Fruit fly (Drosophila melanogaster) whole organism, adult: Measurements from ENCODE around the gene mal.

Experiments used
- CG11617 ChIP-seq: fragments of 200-800 bp; sonication (Bioruptor generic); optimal IDR thresholded peaks from 2 replicates; lab custom pipeline; 2017; ENCODE audit warnings: mild to moderate bottlenecking, missing biosample characterization, missing genetic modification reagents, missing genetic modification characterization
- CG12768 ChIP-seq: fragments of 200-800 bp; sonication (Bioruptor generic); optimal IDR thresholded peaks from 2 replicates; lab custom pipeline; 2017; ENCODE audit warnings: missing biosample characterization, missing genetic modification characterization, mild to moderate bottlenecking, moderate library complexity, missing genetic modification reagents
- CG33017 ChIP-seq: fragments of 200-800 bp; sonication (Bioruptor generic); optimal IDR thresholded peaks from 2 replicates; lab custom pipeline; 2018; ENCODE audit warnings: missing biosample characterization, mild to moderate bottlenecking, missing genetic modification characterization, moderate library complexity
- CG7101 ChIP-seq: fragments of 200-800 bp; sonication (Bioruptor generic); optimal IDR thresholded peaks from 2 replicates; lab custom pipeline; 2018; ENCODE audit warnings: missing biosample characterization, mild to moderate bottlenecking, missing genetic modification characterization, moderate library complexity
- Crg-1 ChIP-seq: fragments of 200-800 bp; sonication (Bioruptor generic); optimal IDR thresholded peaks from 2 replicates; lab custom pipeline; 2016; ENCODE audit warnings: missing biosample characterization, missing genetic modification characterization
- bab1 ChIP-seq: fragments of 200-800 bp; sonication (Bioruptor generic); optimal IDR thresholded peaks from 3 replicates; lab custom pipeline; 2019; ENCODE audit warnings: missing biosample characterization, mild to moderate bottlenecking, missing genetic modification characterization, moderate library complexity
- cic ChIP-seq: fragments of 200-800 bp; sonication (Bioruptor generic); optimal IDR thresholded peaks from 2 replicates; lab custom pipeline; 2017; ENCODE audit warnings: missing biosample characterization, mild to moderate bottlenecking, missing genetic modification characterization, moderate library complexity
- cnc ChIP-seq, 2 experiments: fragments of >200 bp; optimal IDR thresholded peaks; 2 replicates each; lab custom pipeline; 2017
- kay ChIP-seq: fragments of 200-800 bp; sonication (Bioruptor generic); peaks from one replicate; lab custom pipeline; 2016; ENCODE audit warnings: missing biosample characterization, missing genetic modification characterization, borderline replicate concordance
- ovo ChIP-seq: fragments of 200-800 bp; sonication (Bioruptor generic); optimal IDR thresholded peaks from 2 replicates; lab custom pipeline; 2016; ENCODE audit warnings: missing biosample characterization, missing genetic modification characterization
- pad ChIP-seq: fragments of 200-800 bp; sonication (Bioruptor generic); optimal IDR thresholded peaks from 3 replicates; lab custom pipeline; 2017; ENCODE audit warnings: missing biosample characterization, missing genetic modification characterization, mild to moderate bottlenecking, moderate library complexity, missing genetic modification reagents
- toe ChIP-seq: fragments of 200-800 bp; sonication (Bioruptor generic); optimal IDR thresholded peaks from 2 replicates; lab custom pipeline; 2016; ENCODE audit warnings: missing biosample characterization, missing genetic modification characterization

dm6 chrX:20419313-20419712 is 10.2 kb upstream of the mal start, which contains the start of gene Obp19d:
- TF ChIP-seq toe (GFP tag; lab: Kevin White, UChicago) (no peak), kay (GFP tag; lab: Kevin White, UChicago) (no peak), pad (GFP tag; lab: Kevin White, UChicago) (no peak), CG7101 (tag; lab: Kevin White, UChicago) (no peak), CG33017 (tag; lab: Kevin White, UChicago) (no peak), CG11617 (no peak), cnc (optimal IDR thresholded peaks at IDR 0.05; lab: Kevin White, UChicago) (no peak), bab1 (GFP tag; lab: Kevin White, UChicago) (no peak), ovo (GFP tag; lab: Kevin White, UChicago) (no peak), Crg-1 (GFP tag; lab: Kevin White, UChicago) (no peak), CG12768 (GFP tag; lab: Kevin White, UChicago) (no peak), cic (GFP tag; lab: Kevin White, UChicago) (no peak)
